Worm (Caenorhabditis elegans): ENCODE data around the gene spc-2.
A peak's percentile ranks its signal among the peaks of the same experiment; 100 is the strongest.

Gene spc-2

ce11 chrIII:8163788-8164423 is 17.8 kb upstream of the spc-2 start, which contains the start of gene prp-8 (continued):
- TF ChIP-seq C38D4.7 (GFP tag; optimal IDR thresholded peaks at IDR 0.05) (no peak), pros-1 (tag; optimal IDR thresholded peaks at IDR 0.05) (peak; percentile 64), ceh-31 (tag; optimal IDR thresholded peaks at IDR 0.05) (peak; percentile 80), ceh-48 (tag; optimal IDR thresholded peaks at IDR 0.05) (peak; percentile 83), hlh-30 (tag; optimal IDR thresholded peaks at IDR 0.05; ENCODE audit: insufficient read depth) (peak; percentile 77), lin-11 (tag; optimal IDR thresholded peaks at IDR 0.05) (no peak), K09A11.1 (tag; optimal IDR thresholded peaks at IDR 0.05; ENCODE audit: insufficient read depth) (no peak), sdc-2 (tag; optimal IDR thresholded peaks at IDR 0.05) (peak; percentile 13), nfya-1 (tag; optimal IDR thresholded peaks at IDR 0.05) (peak; percentile 93), rnt-1 (tag; optimal IDR thresholded peaks at IDR 0.05) (peak; percentile 19), ceh-14 (tag; optimal IDR thresholded peaks at IDR 0.05) (no peak), zip-5 (tag; optimal IDR thresholded peaks at IDR 0.05) (no peak), ets-4 (tag; optimal IDR thresholded peaks at IDR 0.05) (peak; percentile 11), ceh-30 (tag; optimal IDR thresholded peaks at IDR 0.05) (no peak)

- TF ChIP-seq K09A11.1 (tag; optimal IDR thresholded peaks at IDR 0.05; ENCODE audit: insufficient read depth) (no peak), hlh-15 (tag; optimal IDR thresholded peaks at IDR 0.05) (no peak), hlh-30 (tag; optimal IDR thresholded peaks at IDR 0.05; ENCODE audit: insufficient read depth) (no peak), ahr-1 (tag; optimal IDR thresholded peaks at IDR 0.05) (no peak), ets-4 (tag; optimal IDR thresholded peaks at IDR 0.05) (no peak), T23F11.4 (GFP tag; optimal IDR thresholded peaks at IDR 0.05) (no peak), hlh-13 (GFP tag; optimal IDR thresholded peaks at IDR 0.05) (no peak)
These were observed 16.9 kb upstream of the spc-2 start for ce11 chrIII:8164771-8165170.

- TF ChIP-seq hlh-15 (tag; optimal IDR thresholded peaks at IDR 0.05) (no peak), syd-9 (tag; optimal IDR thresholded peaks at IDR 0.05) (no peak), Y22D7AL.16 (tag; optimal IDR thresholded peaks at IDR 0.05) (no peak), unc-3 (GFP tag; conservative IDR thresholded peaks at IDR 0.05) (no peak), unc-3 (tag; optimal IDR thresholded peaks at IDR 0.05) (no peak), pat-9 (tag; optimal IDR thresholded peaks at IDR 0.05) (no peak), T23F11.4 (GFP tag; optimal IDR thresholded peaks at IDR 0.05) (no peak), ceh-22 (tag; optimal IDR thresholded peaks at IDR 0.05) (no peak), ceh-14 (tag; optimal IDR thresholded peaks at IDR 0.05) (no peak), pag-3 (tag; optimal IDR thresholded peaks at IDR 0.05; ENCODE audit: borderline replicate concordance) (no peak), zip-5 (tag; optimal IDR thresholded peaks at IDR 0.05) (no peak), tbx-2 (tag; optimal IDR thresholded peaks at IDR 0.05) (no peak), hlh-30 (tag; optimal IDR thresholded peaks at IDR 0.05; ENCODE audit: insufficient read depth) (no peak), ama-1 (optimal IDR thresholded peaks at IDR 0.05) (no peak), ceh-24 (tag; optimal IDR thresholded peaks at IDR 0.05) (no peak), che-1 (tag; optimal IDR thresholded peaks at IDR 0.05) (no peak)
These were observed 9.0 kb upstream of the spc-2 start for ce11 chrIII:8172609-8173133.

- no peak for TF ChIP-seq fkh-10 (GFP tag; optimal IDR thresholded peaks at IDR 0.05)
- peak; percentile 96 for TF ChIP-seq nfya-1 (tag; optimal IDR thresholded peaks at IDR 0.05)
These were observed 6.4 kb upstream of the spc-2 start for ce11 chrIII:8175263-8175662.

- TF ChIP-seq ref-2 (tag; optimal IDR thresholded peaks at IDR 0.05) (no peak), npax-4 (tag; optimal IDR thresholded peaks at IDR 0.05) (no peak), ceh-30 (tag; optimal IDR thresholded peaks at IDR 0.05) (no peak), ama-1 (optimal IDR thresholded peaks at IDR 0.05) (no peak), pha-4 (tag; optimal IDR thresholded peaks at IDR 0.05) (no peak), ceh-14 (tag; optimal IDR thresholded peaks at IDR 0.05) (no peak), sdc-2 (tag; optimal IDR thresholded peaks at IDR 0.05) (no peak), tbx-2 (tag; optimal IDR thresholded peaks at IDR 0.05) (no peak), pha-2 (tag; optimal IDR thresholded peaks at IDR 0.05) (no peak), ceh-48 (tag; optimal IDR thresholded peaks at IDR 0.05) (no peak), T23F11.4 (GFP tag; optimal IDR thresholded peaks at IDR 0.05) (no peak), elt-4 (tag; optimal IDR thresholded peaks at IDR 0.05) (no peak), ceh-18 (tag; optimal IDR thresholded peaks at IDR 0.05) (no peak), tbx-7 (tag; optimal IDR thresholded peaks at IDR 0.05) (no peak), syd-9 (tag; optimal IDR thresholded peaks at IDR 0.05) (no peak), ceh-19 (GFP tag; optimal IDR thresholded peaks at IDR 0.05) (no peak), ceh-34 (tag; optimal IDR thresholded peaks at IDR 0.05) (no peak), pqm-1 (tag; optimal IDR thresholded peaks at IDR 0.05) (no peak)
These were observed 5.4 kb upstream of the spc-2 start, which contains the start of gene C50C3.12 for ce11 chrIII:8176265-8176664. Gene C50C3.12, plus strand, starts transcription at chrIII:8176565.
